Worm (Caenorhabditis elegans) whole organism, young adult: Measurements from ENCODE around the gene irld-14.

Source experiments
- ama-1 ChIP-seq, 3 experiments: fragments of 150-350 bp in 1 of 3; sonication (generic microtip) in 2 of 3; optimal IDR thresholded peaks; 2 replicates each; lab custom pipeline; 2014 to 2018; ENCODE audit warnings: missing biosample characterization in 2 of 3, missing genetic modification characterization in 2 of 3, missing genetic modification reagents in 2 of 3
- athp-1 ChIP-seq: sonication (generic microtip); optimal IDR thresholded peaks from 2 replicates; lab custom pipeline; 2017; ENCODE audit warnings: mild to moderate bottlenecking, missing genetic modification characterization, missing compliant biosample characterization
- ccch-3 ChIP-seq: fragments of 200-800 bp; sonication (Bioruptor generic); optimal IDR thresholded peaks from 2 replicates; lab custom pipeline; 2018; ENCODE audit warnings: mild to moderate bottlenecking, missing genetic modification characterization, missing compliant biosample characterization
- him-1 ChIP-seq: sonication (generic microtip); optimal IDR thresholded peaks from 2 replicates; lab custom pipeline; 2016; ENCODE audit warnings: missing genotype, missing genetic modification reagents, missing genetic modification characterization, missing compliant biosample characterization
- unc-62 ChIP-seq: fragments of 150-350 bp; optimal IDR thresholded peaks from 2 replicates; lab custom pipeline; 2014; ENCODE audit warnings: missing biosample characterization, missing genetic modification reagents, missing genetic modification characterization

DNA sequence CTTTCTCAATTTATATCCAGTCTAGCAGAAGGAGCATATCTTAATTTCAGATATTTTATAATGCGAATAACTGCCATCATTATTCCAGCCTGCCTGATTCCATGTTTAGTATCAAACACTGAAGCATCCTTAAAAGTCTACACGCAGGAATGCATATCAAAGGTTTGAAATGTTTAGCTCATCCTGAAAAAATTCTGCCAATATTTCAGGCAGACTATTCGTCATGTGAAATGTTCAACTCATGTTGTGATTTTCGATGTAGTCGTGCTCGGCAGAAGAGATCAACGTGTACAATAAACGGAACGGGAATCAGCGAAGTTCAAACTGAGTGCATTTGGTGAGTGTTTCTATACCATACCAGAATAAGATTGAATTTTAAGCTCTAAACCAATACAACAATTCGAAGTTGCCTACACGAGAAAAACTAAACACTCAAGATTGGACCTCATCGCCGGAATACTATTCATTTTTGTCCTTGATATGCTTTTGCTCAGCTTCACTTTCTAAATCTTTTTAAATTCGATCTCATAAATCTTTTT lies 3.2 kb downstream of the irld-14 start, which contains the start of gene T01C3.11:
- no peak for TF ChIP-seq him-1
- TF ChIP-seq unc-62 (GFP tag; lab: Kevin White, UChicago), result no peak
- peak; percentile 34 for TF ChIP-seq athp-1 (tag; lab: Kevin White, UChicago)
- no peak for TF ChIP-seq ama-1 (optimal IDR thresholded peaks at IDR 0.05; lab: Kevin White, UChicago)
- TF ChIP-seq ama-1 (GFP tag; optimal IDR thresholded peaks at IDR 0.05; lab: Kevin White, UChicago), result no peak
- TF ChIP-seq ccch-3, result no peak
